Worm (Caenorhabditis elegans) whole organism, mixed stage, embryonic: ENCODE data around the gene Y32H12A.8.

Source experiments
- mep-1 ChIP-seq: fragments of 150-350 bp; optimal IDR thresholded peaks from 2 replicates; lab custom pipeline; 2017; ENCODE audit warnings: missing biosample characterization, missing genetic modification reagents, missing genetic modification characterization, inconsistent platforms
- nhr-12 ChIP-seq: fragments of 150-350 bp; optimal IDR thresholded peaks from 2 replicates; lab custom pipeline; 2014; ENCODE audit warnings: missing biosample characterization, missing genetic modification characterization
- nhr-28 ChIP-seq: fragments of 150-350 bp; optimal IDR thresholded peaks from 2 replicates; lab custom pipeline; 2014; ENCODE audit warnings: missing biosample characterization, missing genetic modification characterization
- nhr-76 ChIP-seq: sonication (generic microtip); optimal IDR thresholded peaks from 2 replicates; lab custom pipeline; 2017; ENCODE audit warnings: missing biosample characterization, missing genetic modification characterization
- unc-62 ChIP-seq: fragments of 150-350 bp; optimal IDR thresholded peaks from 2 replicates; lab custom pipeline; 2014; ENCODE audit warnings: missing biosample characterization, missing genetic modification reagents, missing genetic modification characterization
- ztf-11 ChIP-seq: fragments of 150-350 bp; optimal IDR thresholded peaks from 2 replicates; lab custom pipeline; 2014; ENCODE audit warnings: missing biosample characterization, missing genetic modification characterization

DNA sequence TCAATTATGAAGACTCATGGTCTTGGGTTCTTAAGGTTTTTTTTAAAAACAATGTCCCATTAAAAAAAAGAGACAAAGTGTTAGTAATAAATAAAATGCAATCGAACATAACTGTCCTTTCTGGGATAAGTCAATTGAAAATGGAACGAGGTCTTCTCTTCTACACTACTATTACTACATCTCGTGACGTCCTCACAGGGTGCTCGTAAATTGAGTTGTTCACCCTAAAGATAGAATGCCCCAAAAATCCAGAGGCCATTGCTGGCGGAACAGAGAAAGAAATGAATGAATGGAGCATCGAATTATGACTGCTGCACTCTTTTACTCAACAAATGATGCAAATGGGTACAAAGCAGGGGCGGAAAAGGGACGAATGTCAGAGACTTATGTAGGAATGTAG lies 3.4 kb downstream of the Y32H12A.8 start:
- no peak for TF ChIP-seq nhr-28
- TF ChIP-seq nhr-76: no peak
- no peak for TF ChIP-seq ztf-11
- TF ChIP-seq mep-1: no peak
- TF ChIP-seq unc-62 (GFP tag; lab: Kevin White, UChicago): no peak
- no peak for TF ChIP-seq nhr-12
